Fruit fly (Drosophila melanogaster) whole organism, embryonic: ENCODE data around the gene CG16965.
A peak's percentile ranks its signal among the peaks of the same experiment; 100 is the strongest.

Experiments used
- Atf-2 ChIP-seq: fragments of 200-800 bp; sonication (Bioruptor generic); optimal IDR thresholded peaks from 2 replicates; lab custom pipeline; 2016; ENCODE audit warnings: missing biosample characterization, missing genetic modification characterization
- B-H2 ChIP-seq: fragments of 200-800 bp; sonication (Bioruptor generic); optimal IDR thresholded peaks from 2 replicates; lab custom pipeline; 2018; ENCODE audit warnings: missing biosample characterization, mild to moderate bottlenecking, missing genetic modification characterization
- BtbVII ChIP-seq: fragments of 200-800 bp; sonication (Bioruptor generic); optimal IDR thresholded peaks from 3 replicates; lab custom pipeline; 2017; ENCODE audit warnings: missing biosample characterization, mild to moderate bottlenecking, missing genetic modification characterization
- CG10274 ChIP-seq: fragments of 200-800 bp; sonication (Bioruptor generic); optimal IDR thresholded peaks from 3 replicates; lab custom pipeline; 2017; ENCODE audit warnings: missing biosample characterization, mild to moderate bottlenecking, missing genetic modification characterization
- CG11247 ChIP-seq: fragments of 200-800 bp; sonication (Bioruptor generic); IDR thresholded peaks from 2 replicates; pipeline ENCODE4 v1.3.6; 2022; ENCODE audit warnings: missing biosample characterization, missing genetic modification characterization
- CG14965 ChIP-seq: fragments of 200-800 bp; sonication (Bioruptor generic); optimal IDR thresholded peaks from 2 replicates; lab custom pipeline; 2016; ENCODE audit warnings: missing biosample characterization, missing genetic modification characterization, borderline replicate concordance
- CG15011 ChIP-seq: fragments of 200-800 bp; sonication (Bioruptor generic); optimal IDR thresholded peaks from 3 replicates; lab custom pipeline; 2018; ENCODE audit warnings: missing biosample characterization, mild to moderate bottlenecking, missing genetic modification characterization
- CG16779 ChIP-seq: fragments of 200-800 bp; sonication (Bioruptor generic); IDR thresholded peaks from 2 replicates; pipeline ENCODE4 v1.3.6; 2022; ENCODE audit warnings: missing biosample characterization, missing genetic modification characterization
- CG16863 ChIP-seq: fragments of 200-800 bp; sonication (Bioruptor generic); optimal IDR thresholded peaks from 3 replicates; lab custom pipeline; 2016; ENCODE audit warnings: missing biosample characterization, missing genetic modification characterization
- CG2116 ChIP-seq: fragments of 200-800 bp; sonication (Bioruptor generic); optimal IDR thresholded peaks from 3 replicates; lab custom pipeline; 2018; ENCODE audit warnings: missing biosample characterization, mild to moderate bottlenecking, missing genetic modification characterization
- CG2875 ChIP-seq: fragments of 200-800 bp; sonication (Bioruptor generic); optimal IDR thresholded peaks from 2 replicates; lab custom pipeline; 2017; ENCODE audit warnings: missing biosample characterization, mild to moderate bottlenecking, missing genetic modification characterization, missing genetic modification reagents
- CG2889 ChIP-seq: fragments of 200-800 bp; sonication (Bioruptor generic); IDR thresholded peaks from 3 replicates; pipeline ENCODE4 v1.3.6; 2022; ENCODE audit warnings: missing biosample characterization, missing genetic modification characterization
- CG31388 ChIP-seq: fragments of 200-800 bp; sonication (Bioruptor generic); optimal IDR thresholded peaks from 2 replicates; lab custom pipeline; 2016; ENCODE audit warnings: missing biosample characterization, missing genetic modification characterization
- CG32532 ChIP-seq: fragments of 200-800 bp; sonication (Bioruptor generic); IDR thresholded peaks from 2 replicates; pipeline ENCODE4 v1.3.6; 2022; ENCODE audit warnings: missing biosample characterization, missing genetic modification characterization
- CG33213 ChIP-seq: fragments of 200-800 bp; sonication (Bioruptor generic); optimal IDR thresholded peaks from 3 replicates; lab custom pipeline; 2016; ENCODE audit warnings: missing biosample characterization, missing genetic modification characterization
- CG42726 ChIP-seq: fragments of 200-800 bp; sonication (Bioruptor generic); IDR thresholded peaks from 2 replicates; pipeline ENCODE4 v1.3.6; 2022; ENCODE audit warnings: missing biosample characterization, missing genetic modification characterization; ENCODE audit not compliant: partially characterized antibody
- CG43689 ChIP-seq: fragments of 200-800 bp; sonication (Bioruptor generic); IDR thresholded peaks from 2 replicates; pipeline ENCODE4 v1.3.6; 2022; ENCODE audit warnings: missing biosample characterization, missing genetic modification characterization
- CG4404 ChIP-seq: fragments of 200-800 bp; sonication (Bioruptor generic); IDR thresholded peaks from 2 replicates; pipeline ENCODE4 v1.3.6; 2022; ENCODE audit warnings: missing biosample characterization, missing genetic modification characterization
- CG4424 ChIP-seq: fragments of 200-800 bp; sonication (Bioruptor generic); optimal IDR thresholded peaks from 3 replicates; lab custom pipeline; 2016; ENCODE audit warnings: missing biosample characterization, missing genetic modification characterization
- CG4617 ChIP-seq: fragments of 200-800 bp; sonication (Bioruptor generic); optimal IDR thresholded peaks from 3 replicates; lab custom pipeline; 2016; ENCODE audit warnings: missing biosample characterization, missing genetic modification characterization, borderline replicate concordance
- CG4707 ChIP-seq: fragments of 200-800 bp; sonication (Bioruptor generic); optimal IDR thresholded peaks from 2 replicates; lab custom pipeline; 2018; ENCODE audit warnings: missing biosample characterization, mild to moderate bottlenecking, missing genetic modification characterization, moderate library complexity
- CG4854 ChIP-seq: fragments of 200-800 bp; sonication (Bioruptor generic); optimal IDR thresholded peaks from 2 replicates; lab custom pipeline; 2016; ENCODE audit warnings: missing biosample characterization, missing genetic modification characterization, inconsistent platforms
- CG8924 ChIP-seq: fragments of 200-800 bp; optimal IDR thresholded peaks from 3 replicates; lab custom pipeline; 2019; ENCODE audit warnings: missing biosample characterization, mild to moderate bottlenecking, missing genetic modification characterization, moderate library complexity
- CoRest ChIP-seq: fragments of 200-800 bp; sonication (Bioruptor generic); optimal IDR thresholded peaks from 3 replicates; lab custom pipeline; 2018; ENCODE audit warnings: missing biosample characterization, mild to moderate bottlenecking, missing genetic modification characterization, moderate library complexity
- CrebB ChIP-seq: fragments of 200-800 bp; sonication (Bioruptor generic); optimal IDR thresholded peaks from 3 replicates; lab custom pipeline; 2018; ENCODE audit warnings: missing biosample characterization, mild to moderate bottlenecking, missing genetic modification characterization
- ERR ChIP-seq: fragments of 200-800 bp; sonication (Bioruptor generic); optimal IDR thresholded peaks from 2 replicates; lab custom pipeline; 2016; ENCODE audit warnings: missing biosample characterization, missing genetic modification characterization
- Hey ChIP-seq: fragments of 200-800 bp; sonication (Bioruptor generic); optimal IDR thresholded peaks from 3 replicates; lab custom pipeline; 2018; ENCODE audit warnings: missing biosample characterization, mild to moderate bottlenecking, missing genetic modification characterization
- Hmr ChIP-seq: fragments of 200-800 bp; sonication (Bioruptor generic); optimal IDR thresholded peaks from 3 replicates; lab custom pipeline; 2017; ENCODE audit warnings: mild to moderate bottlenecking, missing biosample characterization, missing genetic modification reagents, missing genetic modification characterization
- Hsf ChIP-seq: fragments of 200-800 bp; sonication (Bioruptor generic); optimal IDR thresholded peaks from 3 replicates; lab custom pipeline; 2016; ENCODE audit warnings: missing biosample characterization, missing genetic modification characterization
- MESR4 ChIP-seq: fragments of 200-800 bp; sonication (Bioruptor generic); optimal IDR thresholded peaks from 2 replicates; lab custom pipeline; 2018; ENCODE audit warnings: missing biosample characterization, mild to moderate bottlenecking, missing genetic modification characterization, moderate library complexity
- Nf-YB ChIP-seq: fragments of 200-800 bp; sonication (Bioruptor generic); optimal IDR thresholded peaks from 3 replicates; lab custom pipeline; 2019; ENCODE audit warnings: missing biosample characterization, mild to moderate bottlenecking, missing genetic modification characterization, moderate library complexity
- Rx ChIP-seq: fragments of 200-800 bp; sonication (Bioruptor generic); IDR thresholded peaks from 2 replicates; pipeline ENCODE4 v1.3.6; 2022; ENCODE audit warnings: missing biosample characterization, missing genetic modification characterization
- Scr ChIP-seq: fragments of 200-800 bp; sonication (Bioruptor generic); IDR thresholded peaks from 2 replicates; pipeline ENCODE4 v1.3.6; 2022; ENCODE audit warnings: missing biosample characterization, missing genetic modification characterization; ENCODE audit not compliant: partially characterized antibody
- Sin3A ChIP-seq: fragments of >200 bp; optimal IDR thresholded peaks from 2 replicates; lab custom pipeline; 2018
- ap ChIP-seq: fragments of 200-800 bp; sonication (Bioruptor generic); IDR thresholded peaks from 2 replicates; pipeline ENCODE4 v1.3.6; 2022; ENCODE audit warnings: missing biosample characterization, missing genetic modification characterization
- caup ChIP-seq: fragments of 200-800 bp; sonication (Bioruptor generic); optimal IDR thresholded peaks from 3 replicates; lab custom pipeline; 2017; ENCODE audit warnings: missing biosample characterization, mild to moderate bottlenecking, missing genetic modification characterization, moderate library complexity; ENCODE audit not compliant: severe bottlenecking
- dan ChIP-seq: fragments of 200-800 bp; sonication (Bioruptor generic); IDR thresholded peaks from 2 replicates; pipeline ENCODE4 v1.3.6; 2022; ENCODE audit warnings: missing biosample characterization, missing genetic modification characterization
- ewg ChIP-seq: fragments of 200-800 bp; sonication (Bioruptor generic); optimal IDR thresholded peaks from 3 replicates; lab custom pipeline; 2017; ENCODE audit warnings: mild to moderate bottlenecking, missing biosample characterization, missing genetic modification reagents, missing genetic modification characterization
- grau ChIP-seq: fragments of 200-800 bp; optimal IDR thresholded peaks from 3 replicates; lab custom pipeline; 2019; ENCODE audit warnings: missing biosample characterization, mild to moderate bottlenecking, missing genetic modification characterization, moderate library complexity
- gt ChIP-seq: fragments of 200-800 bp; sonication (Bioruptor generic); IDR thresholded peaks from 2 replicates; pipeline ENCODE4 v1.3.6; 2022; ENCODE audit warnings: missing biosample characterization, missing genetic modification characterization
- her ChIP-seq: fragments of 200-800 bp; sonication (Bioruptor generic); optimal IDR thresholded peaks from 2 replicates; lab custom pipeline; 2016; ENCODE audit warnings: missing biosample characterization, missing genetic modification characterization
- jigr1 ChIP-seq: fragments of 200-800 bp; sonication (Bioruptor generic); IDR thresholded peaks from 3 replicates; pipeline ENCODE4 v1.3.6; 2022; ENCODE audit warnings: missing biosample characterization, missing genetic modification characterization
- kah ChIP-seq: fragments of 200-800 bp; sonication (Bioruptor generic); optimal IDR thresholded peaks from 2 replicates; lab custom pipeline; 2018; ENCODE audit warnings: missing biosample characterization, mild to moderate bottlenecking, missing genetic modification characterization
- lab ChIP-seq: fragments of 200-800 bp; sonication (Bioruptor generic); optimal IDR thresholded peaks from 3 replicates; lab custom pipeline; 2017; ENCODE audit warnings: missing biosample characterization, missing genetic modification characterization, mild to moderate bottlenecking, moderate library complexity, missing genetic modification reagents
- oc ChIP-seq: fragments of 200-800 bp; sonication (Bioruptor generic); optimal IDR thresholded peaks from 2 replicates; lab custom pipeline; 2018; ENCODE audit warnings: missing biosample characterization, mild to moderate bottlenecking, missing genetic modification characterization, moderate library complexity
- p53 ChIP-seq: fragments of 200-800 bp; sonication (Bioruptor generic); optimal IDR thresholded peaks from 2 replicates; lab custom pipeline; 2016; ENCODE audit warnings: missing biosample characterization, missing genetic modification characterization
- peb ChIP-seq: fragments of 200-800 bp; sonication (Bioruptor generic); IDR thresholded peaks from 2 replicates; pipeline ENCODE4 v1.3.6; 2022; ENCODE audit warnings: missing biosample characterization, missing genetic modification characterization
- sqz ChIP-seq: fragments of 200-800 bp; sonication (Bioruptor generic); optimal IDR thresholded peaks from 3 replicates; lab custom pipeline; 2018; ENCODE audit warnings: missing biosample characterization, mild to moderate bottlenecking, missing genetic modification characterization
- sr ChIP-seq: fragments of 200-800 bp; sonication (Bioruptor generic); IDR thresholded peaks from 3 replicates; pipeline ENCODE4 v1.3.6; 2022; ENCODE audit warnings: missing biosample characterization, missing genetic modification characterization
- tgo ChIP-seq: fragments of 200-800 bp; sonication (Bioruptor generic); IDR thresholded peaks from 3 replicates; pipeline ENCODE4 v1.3.6; 2022; ENCODE audit warnings: missing biosample characterization, missing genetic modification characterization
- tna ChIP-seq: fragments of 200-800 bp; sonication (Bioruptor generic); IDR thresholded peaks from 2 replicates; pipeline ENCODE4 v1.3.6; 2022; ENCODE audit warnings: missing biosample characterization, missing genetic modification characterization; ENCODE audit not compliant: partially characterized antibody
- usp ChIP-seq: fragments of >200 bp; optimal IDR thresholded peaks from 2 replicates; lab custom pipeline; 2017; ENCODE audit warnings: missing biosample characterization, missing genetic modification characterization

Gene CG16965

dm6 chr2L:12021193-12021592 lies 39.8 kb downstream of the CG16965 start (continued):
- no peak for TF ChIP-seq Rx (GFP tag; lab: Robert Waterston, UW)
- TF ChIP-seq CG10274 (GFP tag; lab: Kevin White, UChicago) = peak; percentile 8
- no peak for TF ChIP-seq ap
- TF ChIP-seq CG16863 (GFP tag; lab: Kevin White, UChicago) = peak; percentile 37
- TF ChIP-seq CG33213 (GFP tag; lab: Kevin White, UChicago) = peak; percentile 23
- TF ChIP-seq her (GFP tag; lab: Kevin White, UChicago) = no peak
- no peak for TF ChIP-seq CG32532 (GFP tag; lab: Robert Waterston, UW)
- no peak for TF ChIP-seq p53 (GFP tag; lab: Kevin White, UChicago)
- peak; percentile 74 for TF ChIP-seq BtbVII (GFP tag; lab: Kevin White, UChicago)
- TF ChIP-seq CoRest = peak; percentile 64
- no peak for TF ChIP-seq oc (tag; lab: Kevin White, UChicago)
- TF ChIP-seq CG43689 (GFP tag; lab: Robert Waterston, UW) = no peak
- no peak for TF ChIP-seq usp (GFP tag; lab: Kevin White, UChicago)
- TF ChIP-seq sqz (GFP tag; lab: Kevin White, UChicago) = no peak
- no peak for TF ChIP-seq CG4617 (GFP tag; lab: Kevin White, UChicago)
- peak; percentile 60 for TF ChIP-seq grau (tag; lab: Kevin White, UChicago)
- peak; percentile 59 for TF ChIP-seq ewg (GFP tag; lab: Kevin White, UChicago)
- peak; percentile 62; the same call in 1 of the 2 replicates for TF ChIP-seq CG16779 (GFP tag; lab: Robert Waterston, UW)
- TF ChIP-seq jigr1 (GFP tag; lab: Robert Waterston, UW) = no peak
- TF ChIP-seq Hmr = peak; percentile 89
- TF ChIP-seq CG15011 = peak; percentile 60
- TF ChIP-seq tgo (GFP tag; lab: Robert Waterston, UW) = no peak
- no peak for TF ChIP-seq gt
- TF ChIP-seq peb (GFP tag; lab: Robert Waterston, UW) = no peak
- no peak for TF ChIP-seq CG4424 (GFP tag; lab: Kevin White, UChicago)
- TF ChIP-seq CG4707 (GFP tag; lab: Kevin White, UChicago) = peak; percentile 77
- TF ChIP-seq Hey (tag; lab: Kevin White, UChicago) = peak; percentile 67
- TF ChIP-seq CG2875 (GFP tag; lab: Kevin White, UChicago) = peak; percentile 88
- TF ChIP-seq tna (GFP tag; lab: Robert Waterston, UW) = no peak
- no peak for TF ChIP-seq kah (GFP tag; lab: Kevin White, UChicago)
- no peak for TF ChIP-seq sr (GFP tag; lab: Robert Waterston, UW)
- peak; percentile 46 for TF ChIP-seq CG4854 (GFP tag; lab: Kevin White, UChicago)
- TF ChIP-seq CG2889 (GFP tag; lab: Robert Waterston, UW) = no peak
- TF ChIP-seq CG14965 (GFP tag; lab: Kevin White, UChicago) = peak; percentile 7
- peak; percentile 85 for TF ChIP-seq caup (GFP tag; lab: Kevin White, UChicago)
- peak; percentile 48 for TF ChIP-seq Nf-YB (GFP tag; lab: Kevin White, UChicago)
- TF ChIP-seq Hsf (GFP tag; lab: Kevin White, UChicago) = peak; percentile 37
- TF ChIP-seq Atf-2 = no peak
- TF ChIP-seq CG31388 = no peak
- peak; percentile 55 for TF ChIP-seq CG2116 (GFP tag; lab: Kevin White, UChicago)
- TF ChIP-seq Sin3A (lab: Kevin White, UChicago) = no peak
- TF ChIP-seq CG11247 (GFP tag; lab: Robert Waterston, UW) = peak; percentile 50; the same call in 1 of the 2 replicates
- TF ChIP-seq MESR4 = no peak
- TF ChIP-seq CG8924 (tag; lab: Kevin White, UChicago) = peak; percentile 59
- peak; percentile 89 for TF ChIP-seq lab (GFP tag; lab: Kevin White, UChicago)
- peak; percentile 52 for TF ChIP-seq B-H2
- peak; percentile 82 for TF ChIP-seq CrebB
- TF ChIP-seq Scr (GFP tag; lab: Robert Waterston, UW) = no peak
- TF ChIP-seq CG42726 (GFP tag; lab: Robert Waterston, UW) = no peak
- TF ChIP-seq CG4404 (GFP tag; lab: Robert Waterston, UW) = no peak
- no peak for TF ChIP-seq ERR (GFP tag; lab: Kevin White, UChicago)
- no peak for TF ChIP-seq dan
